Worm (Caenorhabditis elegans): ENCODE data around the gene kin-21.

DNA sequence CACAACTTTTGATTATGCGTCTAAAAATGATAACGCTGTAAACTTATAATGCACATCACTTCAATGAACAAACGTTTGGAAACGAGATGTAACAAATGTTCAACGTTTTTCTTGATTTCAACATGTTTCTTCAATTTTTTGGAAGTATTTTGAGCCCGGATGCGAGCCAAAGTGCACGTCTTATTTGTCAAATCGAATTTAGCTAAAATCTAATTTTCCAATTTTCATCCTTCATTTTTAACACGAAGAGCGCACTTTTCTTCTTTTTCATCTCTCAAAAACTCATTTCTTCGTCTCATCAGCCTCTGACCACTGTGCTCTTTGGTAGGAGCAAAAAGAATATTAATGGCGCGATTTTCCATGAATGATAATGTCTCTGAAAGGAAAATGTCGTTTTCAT is 34.4 kb upstream of the kin-21 start:
- no peak for TF ChIP-seq dao-5 (tag; optimal IDR thresholded peaks at IDR 0.05)
- TF ChIP-seq him-1 (tag; optimal IDR thresholded peaks at IDR 0.05), result no peak
